Worm (Caenorhabditis elegans) whole organism, L4 larva: ENCODE measurements around the gene sprp-4.

Source experiments
- D1046.2 ChIP-seq: fragments of 200-800 bp; sonication (Bioruptor generic); IDR thresholded peaks from 2 replicates; pipeline ENCODE4 v1.3.6; 2022; ENCODE audit warnings: missing genetic modification characterization, missing compliant biosample characterization
- R02D3.7 ChIP-seq: fragments of 150-350 bp; sonication (generic microtip); optimal IDR thresholded peaks from 3 replicates; lab custom pipeline; 2014; ENCODE audit warnings: missing biosample characterization, missing genetic modification characterization
- T26A8.4 ChIP-seq: fragments of 200-800 bp; sonication (Bioruptor generic); IDR thresholded peaks from 2 replicates; pipeline ENCODE4 v1.3.6; 2022; ENCODE audit warnings: missing genetic modification characterization, missing compliant biosample characterization
- Y48G9A.11 ChIP-seq: fragments of 200-800 bp; sonication (Bioruptor generic); IDR thresholded peaks from 2 replicates; pipeline ENCODE4 v1.3.6; 2022; ENCODE audit warnings: missing genetic modification reagents, missing genetic modification characterization, missing compliant biosample characterization
- Y75B8A.6 ChIP-seq: fragments of 200-800 bp; sonication (Bioruptor generic); IDR thresholded peaks from 2 replicates; pipeline ENCODE4 v1.3.6; 2022; ENCODE audit warnings: missing genetic modification reagents, missing genetic modification characterization, missing compliant biosample characterization
- ZK546.5 ChIP-seq, 2 experiments: sonication (generic microtip); optimal IDR thresholded peaks; 2 replicates each; lab custom pipeline; 2017; ENCODE audit warnings: missing biosample characterization in 2 of 2, missing genetic modification characterization in 2 of 2
- aha-1 ChIP-seq: fragments of 150-350 bp; peaks from one replicate; lab custom pipeline; 2014; ENCODE audit warnings: missing biosample characterization, missing genetic modification characterization
- arid-1 ChIP-seq: fragments of 200-800 bp; sonication (Bioruptor generic); conservative IDR thresholded peaks from 2 replicates; pipeline ENCODE4 v1.3.6; 2022; ENCODE audit warnings: missing genetic modification reagents, missing genetic modification characterization, missing compliant biosample characterization
- ceh-20 ChIP-seq: fragments of 200-800 bp; sonication (Bioruptor generic); IDR thresholded peaks from 2 replicates; pipeline ENCODE4 v1.3.6; 2022; ENCODE audit warnings: missing genetic modification reagents, missing genetic modification characterization, missing compliant biosample characterization
- ceh-28 ChIP-seq: fragments of 150-350 bp; optimal IDR thresholded peaks from 2 replicates; lab custom pipeline; 2014; ENCODE audit warnings: missing biosample characterization, missing genetic modification reagents, missing genetic modification characterization
- ceh-32 ChIP-seq: sonication (generic microtip); optimal IDR thresholded peaks from 2 replicates; lab custom pipeline; 2016; ENCODE audit warnings: mild to moderate bottlenecking, missing genetic modification characterization, missing compliant biosample characterization; ENCODE audit not compliant: poor library complexity
- ceh-62 ChIP-seq: sonication (generic microtip); optimal IDR thresholded peaks from 2 replicates; lab custom pipeline; 2017; ENCODE audit warnings: missing biosample characterization, missing genetic modification characterization
- cey-2 ChIP-seq: sonication (generic microtip); optimal IDR thresholded peaks from 3 replicates; lab custom pipeline; 2017; ENCODE audit warnings: missing genetic modification characterization, mild to moderate bottlenecking, missing compliant biosample characterization, antibody characterized with exemption, borderline replicate concordance; ENCODE audit not compliant: insufficient read depth
- ctbp-1 ChIP-seq: fragments of 200-800 bp; sonication (Bioruptor generic); IDR thresholded peaks from 2 replicates; pipeline ENCODE4 v1.3.6; 2022; ENCODE audit warnings: missing genetic modification reagents, missing genetic modification characterization, missing compliant biosample characterization
- daf-16 ChIP-seq, 3 experiments: sonication (generic microtip); optimal IDR thresholded peaks; 2 replicates each; lab custom pipeline; 2016 to 2017; ENCODE audit warnings: missing genetic modification characterization in 3 of 3, missing genetic modification reagents in 3 of 3, mild to moderate bottlenecking in 2 of 3, missing compliant biosample characterization in 2 of 3, missing biosample characterization in 1 of 3, moderate library complexity in 1 of 3
- daf-19 ChIP-seq: fragments of 200-800 bp; sonication (Bioruptor generic); conservative IDR thresholded peaks from 2 replicates; pipeline ENCODE4 v1.3.6; 2022; ENCODE audit warnings: missing genetic modification characterization, missing compliant biosample characterization
- daf-8 ChIP-seq: fragments of 200-800 bp; sonication (Bioruptor generic); IDR thresholded peaks from 2 replicates; pipeline ENCODE4 v1.3.6; 2022; ENCODE audit warnings: missing genetic modification characterization, missing compliant biosample characterization
- dmd-9 ChIP-seq: fragments of 200-800 bp; sonication (Bioruptor generic); IDR thresholded peaks from 2 replicates; pipeline ENCODE4 v1.3.6; 2022; ENCODE audit warnings: missing genetic modification reagents, missing genetic modification characterization, missing compliant biosample characterization
- dpl-1 ChIP-seq: fragments of 150-350 bp; optimal IDR thresholded peaks from 2 replicates; lab custom pipeline; 2014; ENCODE audit warnings: missing biosample characterization, missing genetic modification reagents, missing genetic modification characterization
- dve-1 ChIP-seq: sonication (generic microtip); optimal IDR thresholded peaks from 2 replicates; lab custom pipeline; 2017; ENCODE audit warnings: antibody characterized with exemption, mild to moderate bottlenecking, missing genetic modification characterization, missing compliant biosample characterization; ENCODE audit not compliant: insufficient read depth
- fkh-10 ChIP-seq: fragments of 150-350 bp; optimal IDR thresholded peaks from 2 replicates; lab custom pipeline; 2014; ENCODE audit warnings: missing biosample characterization, missing genetic modification reagents, missing genetic modification characterization
- hif-1 ChIP-seq, 2 experiments: sonication (generic microtip); optimal IDR thresholded peaks; 2 replicates each; lab custom pipeline; 2016 to 2017; ENCODE audit warnings: missing compliant biosample characterization in 2 of 2, missing genetic modification characterization in 2 of 2, missing genetic modification reagents in 2 of 2, missing genotype in 2 of 2, mild to moderate bottlenecking in 1 of 2
- hlh-30 ChIP-seq: sonication (generic microtip); optimal IDR thresholded peaks from 2 replicates; lab custom pipeline; 2017; ENCODE audit warnings: antibody characterized with exemption, mild to moderate bottlenecking, missing genetic modification characterization, missing compliant biosample characterization; ENCODE audit not compliant: insufficient read depth
- hmg-1.1 ChIP-seq: fragments of 200-800 bp; sonication (Bioruptor generic); IDR thresholded peaks from 2 replicates; pipeline ENCODE4 v1.3.6; 2022; ENCODE audit warnings: missing genetic modification reagents, missing genetic modification characterization, missing compliant biosample characterization
- lim-7 ChIP-seq: fragments of 200-800 bp; sonication (Bioruptor generic); IDR thresholded peaks from 2 replicates; pipeline ENCODE4 v1.3.6; 2022; ENCODE audit warnings: missing genetic modification characterization, missing compliant biosample characterization
- lin-13 ChIP-seq: fragments of 150-350 bp; optimal IDR thresholded peaks from 2 replicates; lab custom pipeline; 2014; ENCODE audit warnings: missing biosample characterization, missing genetic modification reagents, missing genetic modification characterization
- lin-15B ChIP-seq: fragments of 150-350 bp; sonication (generic microtip); optimal IDR thresholded peaks from 3 replicates; lab custom pipeline; 2014; ENCODE audit warnings: missing biosample characterization, missing genetic modification characterization
- lir-3 ChIP-seq: sonication (generic microtip); optimal IDR thresholded peaks from 2 replicates; lab custom pipeline; 2016; ENCODE audit warnings: mild to moderate bottlenecking, missing genetic modification characterization, missing compliant biosample characterization
- madf-9 ChIP-seq: fragments of 200-800 bp; sonication (Bioruptor generic); conservative IDR thresholded peaks from 2 replicates; pipeline ENCODE4 v1.3.6; 2022; ENCODE audit warnings: missing genetic modification reagents, missing genetic modification characterization, missing compliant biosample characterization
- mdt-29 ChIP-seq: fragments of 200-800 bp; sonication (Bioruptor generic); IDR thresholded peaks from 2 replicates; pipeline ENCODE4 v1.3.6; 2022; ENCODE audit warnings: missing genetic modification reagents, missing genetic modification characterization, missing compliant biosample characterization
- nhr-102 ChIP-seq: sonication (generic microtip); optimal IDR thresholded peaks from 2 replicates; lab custom pipeline; 2016; ENCODE audit warnings: mild to moderate bottlenecking, missing genetic modification characterization, moderate library complexity, missing compliant biosample characterization
- nhr-237 ChIP-seq: sonication (generic microtip); optimal IDR thresholded peaks from 2 replicates; lab custom pipeline; 2017; ENCODE audit warnings: missing biosample characterization, missing genetic modification characterization
- nhr-25 ChIP-seq: sonication (generic microtip); optimal IDR thresholded peaks from 2 replicates; lab custom pipeline; 2017; ENCODE audit warnings: missing genetic modification characterization, mild to moderate bottlenecking, missing compliant biosample characterization, antibody characterized with exemption, moderate library complexity, borderline replicate concordance; ENCODE audit not compliant: insufficient read depth
- nhr-28 ChIP-seq: fragments of 150-350 bp; optimal IDR thresholded peaks from 2 replicates; lab custom pipeline; 2014; ENCODE audit warnings: missing biosample characterization, missing genetic modification characterization
- nhr-41 ChIP-seq: fragments of 200-800 bp; sonication (Bioruptor generic); IDR thresholded peaks from 2 replicates; pipeline ENCODE4 v1.3.6; 2022; ENCODE audit warnings: missing genetic modification reagents, missing genetic modification characterization, missing compliant biosample characterization
- nhr-77 ChIP-seq: fragments of 150-350 bp; optimal IDR thresholded peaks from 2 replicates; lab custom pipeline; 2014; ENCODE audit warnings: missing biosample characterization, missing genetic modification characterization
- pha-4 ChIP-seq, 2 experiments: fragments of 150-350 bp in 1 of 2; fragments of 200-800 bp in 1 of 2; sonication (Bioruptor generic) in 1 of 2; IDR thresholded peaks in 1 of 2; optimal IDR thresholded peaks in 1 of 2; 2 replicates each; pipeline versions ENCODE4 v1.3.6 to Lab custom; 2014 to 2022; ENCODE audit warnings: missing genetic modification characterization in 2 of 2, missing genetic modification reagents in 2 of 2, missing biosample characterization in 1 of 2, missing compliant biosample characterization in 1 of 2
- pqm-1 ChIP-seq: sonication (generic microtip); optimal IDR thresholded peaks from 2 replicates; lab custom pipeline; 2017; ENCODE audit warnings: missing biosample characterization, missing genetic modification characterization
- sdz-12 ChIP-seq: fragments of 200-800 bp; sonication (Bioruptor generic); optimal IDR thresholded peaks from 2 replicates; lab custom pipeline; 2018; ENCODE audit warnings: mild to moderate bottlenecking, missing genetic modification characterization, missing compliant biosample characterization
- snpc-1.2 ChIP-seq: fragments of 200-800 bp; sonication (Bioruptor generic); IDR thresholded peaks from 2 replicates; pipeline ENCODE4 v1.3.6; 2022; ENCODE audit warnings: missing genetic modification reagents, missing genetic modification characterization, missing compliant biosample characterization
- spr-1 ChIP-seq: sonication (generic microtip); optimal IDR thresholded peaks from 2 replicates; lab custom pipeline; 2016; ENCODE audit warnings: mild to moderate bottlenecking, missing genetic modification characterization, missing compliant biosample characterization
- tag-97 ChIP-seq: fragments of 200-800 bp; sonication (Bioruptor generic); IDR thresholded peaks from 2 replicates; pipeline ENCODE4 v1.3.6; 2022; ENCODE audit warnings: missing genetic modification characterization, missing compliant biosample characterization
- vab-7 ChIP-seq: fragments of 200-800 bp; sonication (Bioruptor generic); IDR thresholded peaks from 2 replicates; pipeline ENCODE4 v1.3.6; 2022; ENCODE audit warnings: missing genetic modification reagents, missing genetic modification characterization, missing compliant biosample characterization
- zfp-2 ChIP-seq: sonication (generic microtip); optimal IDR thresholded peaks from 2 replicates; lab custom pipeline; 2016; ENCODE audit warnings: mild to moderate bottlenecking, missing genetic modification characterization, missing compliant biosample characterization

The sprp-4 gene

ce11 chrX:8838176-8838575 is 15.2 kb downstream of the sprp-4 start (continued):
- peak; percentile 70; the same call in 1 of the 2 replicates for TF ChIP-seq vab-7 (GFP tag; lab: Robert Waterston, UW)
- TF ChIP-seq ceh-20 (GFP tag; lab: Robert Waterston, UW) = no peak; the same call in 1 of the 2 replicates
- TF ChIP-seq spr-1 (tag; lab: Kevin White, UChicago) = no peak
- TF ChIP-seq daf-16 (GFP tag; optimal IDR thresholded peaks at IDR 0.05; lab: Kevin White, UChicago) = peak in 1 of 2 experiments; percentile 70
- peak; percentile 15 for TF ChIP-seq daf-16 (tag; optimal IDR thresholded peaks at IDR 0.05; lab: Kevin White, UChicago)
- peak; percentile 10 for TF ChIP-seq lin-13 (GFP tag; lab: Kevin White, UChicago)
- peak; percentile 8 for TF ChIP-seq nhr-102
- peak; percentile 35 for TF ChIP-seq dve-1 (tag; lab: Kevin White, UChicago)
- TF ChIP-seq daf-19 = 0 out of 2 replicates have a peak, but pooled peaks have one; percentile 33
- TF ChIP-seq hmg-1.1 (GFP tag; lab: Robert Waterston, UW) = 0 out of 2 replicates have a peak, but pooled peaks have one; percentile 34
- peak; percentile 79; the same call in 1 of the 2 replicates for TF ChIP-seq pha-4 (GFP tag; IDR thresholded peaks at IDR 0.05; lab: Robert Waterston, UW)
- TF ChIP-seq pha-4 (tag; optimal IDR thresholded peaks at IDR 0.05; lab: Kevin White, UChicago) = no peak
- 0 out of 2 replicates have a peak, but pooled peaks have one; percentile 32 for TF ChIP-seq ctbp-1 (GFP tag; lab: Robert Waterston, UW)
- no peak for TF ChIP-seq lir-3 (tag; lab: Kevin White, UChicago)
- TF ChIP-seq nhr-41 (GFP tag; lab: Robert Waterston, UW) = peak; percentile 82; the same call in 1 of the 2 replicates
- TF ChIP-seq, all 104 proteins: peak for 26

- TF ChIP-seq aha-1 (tag; lab: Kevin White, UChicago) (peak; percentile 99), hif-1 (tag; optimal IDR thresholded peaks at IDR 0.05; lab: Kevin White, UChicago) (peak; percentile 38 to 78), fkh-10 (GFP tag; lab: Kevin White, UChicago) (peak; percentile 89), nhr-237 (tag; lab: Kevin White, UChicago) (no peak), hmg-1.1 (GFP tag; lab: Robert Waterston, UW) (peak; percentile 99), ceh-32 (tag; lab: Kevin White, UChicago) (no peak), hlh-30 (tag; lab: Kevin White, UChicago) (peak; percentile 82), nhr-25 (tag; lab: Kevin White, UChicago) (peak; percentile 79), dpl-1 (GFP tag; lab: Kevin White, UChicago) (peak; percentile 77), dmd-9 (peak; percentile 93), ZK546.5 (tag; optimal IDR thresholded peaks at IDR 0.05; lab: Kevin White, UChicago) (no peak), lin-13 (GFP tag; lab: Kevin White, UChicago) (peak; percentile 77), D1046.2 (peak; percentile 89), daf-8 (GFP tag; lab: Robert Waterston, UW) (peak; percentile 71; the same call in 1 of the 2 replicates), madf-9 (peak; percentile 94), lim-7 (peak; percentile 99), ctbp-1 (GFP tag; lab: Robert Waterston, UW) (peak; percentile 94), arid-1 (GFP tag; lab: Robert Waterston, UW) (peak; percentile 95), T26A8.4 (GFP tag; lab: Robert Waterston, UW) (peak; percentile 95), tag-97 (GFP tag; lab: Robert Waterston, UW) (no peak), pqm-1 (tag; lab: Kevin White, UChicago) (no peak), cey-2 (tag; lab: Kevin White, UChicago) (no peak), nhr-77 (tag; lab: Kevin White, UChicago) (peak; percentile 87), nhr-28 (tag; lab: Kevin White, UChicago) (peak; percentile 72), Y75B8A.6 (GFP tag; lab: Robert Waterston, UW) (peak; percentile 95; the same call in 1 of the 2 replicates), sdz-12 (peak; percentile 80), ceh-28 (tag; lab: Kevin White, UChicago) (peak; percentile 25), snpc-1.2 (GFP tag; lab: Robert Waterston, UW) (no peak; the same call in none of the 2 replicates), pha-4 (GFP tag; IDR thresholded peaks at IDR 0.05; lab: Robert Waterston, UW) (peak; percentile 97), pha-4 (tag; optimal IDR thresholded peaks at IDR 0.05; lab: Kevin White, UChicago) (peak; percentile 37), Y48G9A.11 (GFP tag; lab: Robert Waterston, UW) (no peak; the same call in none of the 2 replicates), R02D3.7 (tag; lab: Kevin White, UChicago) (peak; percentile 48), mdt-29 (GFP tag; lab: Robert Waterston, UW) (peak; percentile 88), lin-15B (tag; lab: Kevin White, UChicago) (no peak), zfp-2 (tag; lab: Kevin White, UChicago) (peak; percentile 82), ceh-62 (tag; lab: Kevin White, UChicago) (no peak), daf-16 (GFP tag; optimal IDR thresholded peaks at IDR 0.05; lab: Kevin White, UChicago) (peak; percentile 85 to 95), daf-16 (tag; optimal IDR thresholded peaks at IDR 0.05; lab: Kevin White, UChicago) (peak; percentile 81)
Measured at ce11 chrX:8835887-8836348, 17.5 kb downstream of the sprp-4 start, which contains the start of gene C28G1.2. TSS of gene C28G1.2 (plus strand) at chrX:8836016.
